Fruit fly (Drosophila melanogaster) whole organism: ENCODE results near the gene CG7423.

Experiments
- CG8478 ChIP-seq: fragments of >200 bp; optimal IDR thresholded peaks from 2 replicates; lab custom pipeline; 2018; ENCODE audit warnings: inconsistent platforms
- Dll ChIP-seq: fragments of >200 bp; optimal IDR thresholded peaks from 2 replicates; lab custom pipeline; 2017
- psq ChIP-seq: fragments of >200 bp; optimal IDR thresholded peaks from 2 replicates; lab custom pipeline; 2017
- usp ChIP-seq: fragments of >200 bp; optimal IDR thresholded peaks from 2 replicates; lab custom pipeline; 2017; ENCODE audit warnings: missing biosample characterization, missing genetic modification characterization, mixed read lengths

- TF ChIP-seq CG8478 (lab: Kevin White, UChicago) (no peak), usp (no peak), psq (lab: Kevin White, UChicago) (no peak), Dll (no peak)
Measured at dm6 chrX:19096179-19096578, 13.1 kb upstream of the CG7423 start.
